Worm (Caenorhabditis elegans) whole organism, L1 larva: Measurements from ENCODE around the gene ZK418.13.

Source experiments
- C04F5.9 ChIP-seq: sonication (generic microtip); optimal IDR thresholded peaks from 2 replicates; lab custom pipeline; 2016; ENCODE audit warnings: missing genetic modification characterization, missing compliant biosample characterization
- C16A3.4 ChIP-seq: fragments of 150-350 bp; optimal IDR thresholded peaks from 2 replicates; lab custom pipeline; 2014; ENCODE audit warnings: missing biosample characterization, missing genetic modification characterization
- C34B4.2 ChIP-seq: sonication (generic microtip); optimal IDR thresholded peaks from 2 replicates; lab custom pipeline; 2017; ENCODE audit warnings: mild to moderate bottlenecking, missing genetic modification characterization, missing compliant biosample characterization
- F16B12.6 ChIP-seq: fragments of 150-350 bp; optimal IDR thresholded peaks from 2 replicates; lab custom pipeline; 2014; ENCODE audit warnings: missing biosample characterization, missing genetic modification characterization
- Y116A8C.19 ChIP-seq: sonication (generic microtip); optimal IDR thresholded peaks from 2 replicates; lab custom pipeline; 2016; ENCODE audit warnings: missing compliant biosample characterization, missing genetic modification characterization, borderline replicate concordance
- alr-1 ChIP-seq: fragments of 200-800 bp; sonication (Bioruptor generic); optimal IDR thresholded peaks from 2 replicates; lab custom pipeline; 2018; ENCODE audit warnings: borderline replicate concordance, mild to moderate bottlenecking, missing genetic modification characterization, missing compliant biosample characterization
- aly-2 ChIP-seq: fragments of 150-350 bp; optimal IDR thresholded peaks from 2 replicates; lab custom pipeline; 2014; ENCODE audit warnings: missing biosample characterization, missing genetic modification characterization
- ama-1 ChIP-seq: fragments of 150-350 bp; optimal IDR thresholded peaks from 2 replicates; lab custom pipeline; 2014
- blmp-1 ChIP-seq: fragments of 150-350 bp; optimal IDR thresholded peaks from 2 replicates; lab custom pipeline; 2014; ENCODE audit warnings: missing biosample characterization, missing genetic modification characterization
- ceh-8 ChIP-seq: fragments of 200-800 bp; sonication (Bioruptor generic); optimal IDR thresholded peaks from 2 replicates; lab custom pipeline; 2018; ENCODE audit warnings: mild to moderate bottlenecking, missing genetic modification characterization, moderate library complexity, missing compliant biosample characterization
- dsc-1 ChIP-seq: sonication (generic microtip); optimal IDR thresholded peaks from 2 replicates; lab custom pipeline; 2016; ENCODE audit warnings: mild to moderate bottlenecking, missing genetic modification characterization, missing compliant biosample characterization
- efl-1 ChIP-seq, 4 experiments: fragments of 150-350 bp; optimal IDR thresholded peaks in 3 of 4; peaks in 1 of 4; 1 replicate in 1 of 4; 2 replicates in 3 of 4; lab custom pipeline; 2014; ENCODE audit warnings: missing biosample characterization in 2 of 4, missing genetic modification characterization in 2 of 4, missing genetic modification reagents in 2 of 4
- efl-3 ChIP-seq: fragments of 200-800 bp; sonication (Bioruptor generic); optimal IDR thresholded peaks from 2 replicates; lab custom pipeline; 2018; ENCODE audit warnings: mild to moderate bottlenecking, missing genetic modification characterization, missing compliant biosample characterization
- egl-13 ChIP-seq: sonication (generic microtip); optimal IDR thresholded peaks from 2 replicates; lab custom pipeline; 2016; ENCODE audit warnings: missing genotype, missing genetic modification reagents, missing genetic modification characterization, missing compliant biosample characterization
- egl-27 ChIP-seq, 2 experiments: fragments of 150-350 bp in 1 of 2; sonication (generic microtip); optimal IDR thresholded peaks; 3 replicates each; lab custom pipeline; 2017 to 2018; ENCODE audit warnings: missing biosample characterization in 2 of 2, missing genetic modification characterization in 2 of 2, missing genetic modification reagents in 2 of 2
- elt-2 ChIP-seq: sonication (generic microtip); optimal IDR thresholded peaks from 2 replicates; lab custom pipeline; 2016; ENCODE audit warnings: missing genetic modification characterization, mild to moderate bottlenecking, inconsistent platforms, missing compliant biosample characterization, missing genetic modification reagents
- ets-5 ChIP-seq: fragments of 200-800 bp; sonication (Bioruptor generic); IDR thresholded peaks from 2 replicates; pipeline ENCODE4 v1.3.6; 2022; ENCODE audit warnings: missing genetic modification characterization, missing compliant biosample characterization
- fkh-10 ChIP-seq: sonication (generic microtip); optimal IDR thresholded peaks from 2 replicates; lab custom pipeline; 2017; ENCODE audit warnings: missing biosample characterization, missing genetic modification reagents, missing genetic modification characterization
- fkh-4 ChIP-seq: sonication (generic microtip); optimal IDR thresholded peaks from 2 replicates; lab custom pipeline; 2016; ENCODE audit warnings: missing compliant biosample characterization, missing genetic modification characterization, borderline replicate concordance
- fkh-8 ChIP-seq: sonication (generic microtip); optimal IDR thresholded peaks from 2 replicates; lab custom pipeline; 2016; ENCODE audit warnings: mild to moderate bottlenecking, missing genetic modification characterization, missing compliant biosample characterization
- fos-1 ChIP-seq: fragments of 150-350 bp; optimal IDR thresholded peaks from 2 replicates; lab custom pipeline; 2014; ENCODE audit warnings: missing biosample characterization, missing genetic modification characterization
- hlh-17 ChIP-seq: fragments of 200-800 bp; sonication (Bioruptor generic); optimal IDR thresholded peaks from 2 replicates; lab custom pipeline; 2018; ENCODE audit warnings: missing genetic modification characterization, mild to moderate bottlenecking, missing compliant biosample characterization, moderate library complexity, borderline replicate concordance
- irx-1 ChIP-seq: sonication (generic microtip); optimal IDR thresholded peaks from 2 replicates; lab custom pipeline; 2016; ENCODE audit warnings: missing genetic modification characterization, missing compliant biosample characterization
- lin-15B ChIP-seq: fragments of 150-350 bp; sonication (generic microtip); optimal IDR thresholded peaks from 3 replicates; lab custom pipeline; 2014; ENCODE audit warnings: missing biosample characterization, missing genetic modification characterization
- lin-35 ChIP-seq, 2 experiments: fragments of 150-350 bp; optimal IDR thresholded peaks; 2 replicates each; lab custom pipeline; 2014; ENCODE audit warnings: missing biosample characterization in 2 of 2, missing genetic modification characterization in 2 of 2, missing genetic modification reagents in 2 of 2
- lin-39 ChIP-seq: fragments of 150-350 bp; optimal IDR thresholded peaks from 2 replicates; lab custom pipeline; 2014; ENCODE audit warnings: missing biosample characterization, missing genetic modification reagents, missing genetic modification characterization
- lir-3 ChIP-seq: sonication (generic microtip); optimal IDR thresholded peaks from 2 replicates; lab custom pipeline; 2016; ENCODE audit warnings: mild to moderate bottlenecking, missing genetic modification characterization, moderate library complexity, missing compliant biosample characterization; ENCODE audit not compliant: poor library complexity
- mab-9 ChIP-seq: fragments of 200-800 bp; sonication (Bioruptor generic); IDR thresholded peaks from 2 replicates; pipeline ENCODE4 v1.3.6; 2022; ENCODE audit warnings: missing genetic modification reagents, missing genetic modification characterization, missing compliant biosample characterization
- mdl-1 ChIP-seq, 2 experiments: fragments of 150-350 bp; optimal IDR thresholded peaks; 2 replicates each; lab custom pipeline; 2014 to 2017; ENCODE audit warnings: missing biosample characterization in 2 of 2, missing genetic modification characterization in 2 of 2, inconsistent platforms in 1 of 2
- mep-1 ChIP-seq: fragments of 150-350 bp; optimal IDR thresholded peaks from 2 replicates; lab custom pipeline; 2014; ENCODE audit warnings: missing biosample characterization, missing genetic modification characterization
- nhr-11 ChIP-seq: fragments of 150-350 bp; optimal IDR thresholded peaks from 2 replicates; lab custom pipeline; 2014; ENCODE audit warnings: missing biosample characterization, missing genetic modification characterization
- nhr-12 ChIP-seq: sonication (generic microtip); optimal IDR thresholded peaks from 2 replicates; lab custom pipeline; 2017; ENCODE audit warnings: missing biosample characterization, missing genetic modification characterization
- nhr-237 ChIP-seq: fragments of 150-350 bp; optimal IDR thresholded peaks from 2 replicates; lab custom pipeline; 2014; ENCODE audit warnings: missing biosample characterization, missing genetic modification characterization
- nhr-47 ChIP-seq: sonication (generic microtip); optimal IDR thresholded peaks from 2 replicates; lab custom pipeline; 2016; ENCODE audit warnings: mild to moderate bottlenecking, missing genetic modification characterization, moderate library complexity, missing compliant biosample characterization
- nhr-77 ChIP-seq: fragments of 150-350 bp; optimal IDR thresholded peaks from 2 replicates; lab custom pipeline; 2014; ENCODE audit warnings: missing biosample characterization, missing genetic modification characterization
- nhr-84 ChIP-seq: sonication (generic microtip); optimal IDR thresholded peaks from 2 replicates; lab custom pipeline; 2017; ENCODE audit warnings: missing biosample characterization, missing genetic modification characterization
- nhr-85 ChIP-seq: sonication (generic microtip); peaks from one replicate; lab custom pipeline; 2016; ENCODE audit warnings: missing genetic modification characterization, inconsistent platforms, missing compliant biosample characterization
- pag-3 ChIP-seq: sonication (generic microtip); optimal IDR thresholded peaks from 2 replicates; lab custom pipeline; 2017; ENCODE audit warnings: missing genetic modification characterization, mild to moderate bottlenecking, missing compliant biosample characterization, antibody characterized with exemption, borderline replicate concordance; ENCODE audit not compliant: insufficient read depth
- pax-3 ChIP-seq: fragments of 200-800 bp; sonication (Bioruptor generic); optimal IDR thresholded peaks from 2 replicates; lab custom pipeline; 2018; ENCODE audit warnings: mild to moderate bottlenecking, missing genetic modification characterization, moderate library complexity, missing compliant biosample characterization
- pqm-1 ChIP-seq: sonication (generic microtip); optimal IDR thresholded peaks from 3 replicates; lab custom pipeline; 2017; ENCODE audit warnings: missing biosample characterization, missing genetic modification characterization
- snpc-4 ChIP-seq: fragments of 150-350 bp; optimal IDR thresholded peaks from 2 replicates; lab custom pipeline; 2014; ENCODE audit warnings: missing biosample characterization, missing genetic modification characterization
- snu-23 ChIP-seq: sonication (generic microtip); optimal IDR thresholded peaks from 2 replicates; lab custom pipeline; 2016; ENCODE audit warnings: missing genetic modification characterization, missing compliant biosample characterization
- sptf-1 ChIP-seq: fragments of 150-350 bp; optimal IDR thresholded peaks from 2 replicates; lab custom pipeline; 2014; ENCODE audit warnings: missing biosample characterization, missing genetic modification characterization
- swsn-7 ChIP-seq: sonication (generic microtip); optimal IDR thresholded peaks from 2 replicates; lab custom pipeline; 2016; ENCODE audit warnings: missing genetic modification characterization, missing compliant biosample characterization
- tlp-1 ChIP-seq: fragments of 150-350 bp; optimal IDR thresholded peaks from 2 replicates; lab custom pipeline; 2014; ENCODE audit warnings: missing biosample characterization, missing genetic modification characterization
- unc-130 ChIP-seq: fragments of 150-350 bp; optimal IDR thresholded peaks from 2 replicates; lab custom pipeline; 2017; ENCODE audit warnings: missing biosample characterization, missing genetic modification characterization, inconsistent platforms
- unc-30 ChIP-seq: sonication (generic microtip); optimal IDR thresholded peaks from 2 replicates; lab custom pipeline; 2017; ENCODE audit warnings: missing biosample characterization, missing genetic modification characterization
- unc-62 ChIP-seq: fragments of 150-350 bp; optimal IDR thresholded peaks from 2 replicates; lab custom pipeline; 2014; ENCODE audit warnings: missing biosample characterization, missing genetic modification reagents, missing genetic modification characterization
- unc-86 ChIP-seq: sonication (generic microtip); optimal IDR thresholded peaks from 2 replicates; lab custom pipeline; 2016; ENCODE audit warnings: missing genetic modification characterization, missing compliant biosample characterization
- vab-15 ChIP-seq: sonication (generic microtip); optimal IDR thresholded peaks from 2 replicates; lab custom pipeline; 2017; ENCODE audit warnings: missing genotype, mild to moderate bottlenecking, missing genetic modification characterization, missing compliant biosample characterization
- xbp-1 ChIP-seq: sonication (generic microtip); optimal IDR thresholded peaks from 2 replicates; lab custom pipeline; 2016; ENCODE audit warnings: missing genetic modification characterization, missing compliant biosample characterization
- zag-1 ChIP-seq: fragments of 150-350 bp; optimal IDR thresholded peaks from 2 replicates; lab custom pipeline; 2014; ENCODE audit warnings: missing biosample characterization, missing genetic modification characterization
- ztf-11 ChIP-seq, 2 experiments: sonication (generic microtip); optimal IDR thresholded peaks; 2 replicates each; lab custom pipeline; 2016 to 2017; ENCODE audit warnings: missing genetic modification characterization in 2 of 2, missing biosample characterization in 1 of 2, missing compliant biosample characterization in 1 of 2

ZK418.13 gene

ce11 chrIII:7068520-7069113 lies 7.7 kb downstream of the ZK418.13 start, which contains the start of the genes ubc-18 and R01H2.8 (continued):
- no peak for TF ChIP-seq Y116A8C.19 (tag; lab: Kevin White, UChicago)
- no peak for TF ChIP-seq lin-39 (tag; lab: Kevin White, UChicago)
- peak; percentile 93 to 97 for TF ChIP-seq lin-35 (GFP tag; optimal IDR thresholded peaks at IDR 0.05; lab: Kevin White, UChicago)
- no peak for TF ChIP-seq hlh-17 (GFP tag; lab: Kevin White, UChicago)
- TF ChIP-seq mep-1 (tag; lab: Kevin White, UChicago), result peak; percentile 62
- TF ChIP-seq fos-1 (tag; lab: Kevin White, UChicago), result no peak
- TF ChIP-seq elt-2 (tag; lab: Kevin White, UChicago), result no peak
- no peak for TF ChIP-seq sptf-1 (tag; lab: Kevin White, UChicago)
- TF ChIP-seq C34B4.2 (tag; lab: Kevin White, UChicago), result no peak
- TF ChIP-seq vab-15 (tag; lab: Kevin White, UChicago), result no peak
- TF ChIP-seq xbp-1 (tag; lab: Kevin White, UChicago), result peak; percentile 42
- TF ChIP-seq lin-15B (tag; lab: Kevin White, UChicago), result no peak
- no peak for TF ChIP-seq dsc-1
- TF ChIP-seq nhr-11 (tag; lab: Kevin White, UChicago), result no peak
- no peak for TF ChIP-seq ztf-11 (tag; optimal IDR thresholded peaks at IDR 0.05; lab: Kevin White, UChicago)
- peak; percentile 23 for TF ChIP-seq blmp-1 (tag; lab: Kevin White, UChicago)
- no peak for TF ChIP-seq egl-13 (tag; lab: Kevin White, UChicago)
- peak; percentile 57 for TF ChIP-seq nhr-47
- TF ChIP-seq unc-86 (tag; lab: Kevin White, UChicago), result no peak
- peak in 1 of 2 experiments; percentile 38 for TF ChIP-seq mdl-1 (tag; optimal IDR thresholded peaks at IDR 0.05; lab: Kevin White, UChicago)
- TF ChIP-seq lir-3 (tag; lab: Kevin White, UChicago), result peak; percentile 11
- TF ChIP-seq nhr-84, result no peak
- no peak for TF ChIP-seq pqm-1
- no peak for TF ChIP-seq nhr-12 (tag; lab: Kevin White, UChicago)
- TF ChIP-seq unc-130, result peak; percentile 45
- TF ChIP-seq efl-1 (optimal IDR thresholded peaks at IDR 0.05; lab: Kevin White, UChicago), result peak; percentile 90 to 94
- TF ChIP-seq efl-1 (GFP tag; optimal IDR thresholded peaks at IDR 0.05 in 1 of 2; lab: Kevin White, UChicago), result peak; percentile 93 to 99
- TF ChIP-seq fkh-10 (GFP tag; lab: Kevin White, UChicago), result no peak
- TF ChIP-seq nhr-85 (tag; lab: Kevin White, UChicago), result peak; percentile 57
- no peak for TF ChIP-seq pag-3
- TF ChIP-seq F16B12.6 (tag; lab: Kevin White, UChicago), result peak; percentile 88
- TF ChIP-seq fkh-8 (tag; lab: Kevin White, UChicago), result peak; percentile 34
- TF ChIP-seq snpc-4 (tag; lab: Kevin White, UChicago), result no peak
- TF ChIP-seq egl-27 (tag; optimal IDR thresholded peaks at IDR 0.05; lab: Kevin White, UChicago), result no peak
- no peak for TF ChIP-seq nhr-77
- no peak for TF ChIP-seq zag-1 (tag; lab: Kevin White, UChicago)
- TF ChIP-seq C16A3.4 (tag; lab: Kevin White, UChicago), result peak; percentile 46
- TF ChIP-seq efl-3 (GFP tag; lab: Kevin White, UChicago), result no peak
- TF ChIP-seq unc-30 (tag; lab: Kevin White, UChicago), result no peak
- no peak for TF ChIP-seq C04F5.9 (tag; lab: Kevin White, UChicago)
- no peak for TF ChIP-seq unc-62 (GFP tag; lab: Kevin White, UChicago)
- peak; percentile 2 for TF ChIP-seq aly-2 (tag; lab: Kevin White, UChicago)
- TF ChIP-seq tlp-1 (tag; lab: Kevin White, UChicago), result no peak
- no peak for TF ChIP-seq ceh-8 (GFP tag; lab: Kevin White, UChicago)
- TF ChIP-seq mab-9 (GFP tag; lab: Robert Waterston, UW), result no peak
- no peak for TF ChIP-seq alr-1 (tag; lab: Kevin White, UChicago)
- TF ChIP-seq nhr-237 (tag; lab: Kevin White, UChicago), result no peak
- no peak for TF ChIP-seq irx-1 (tag; lab: Kevin White, UChicago)
- no peak for TF ChIP-seq ets-5
- TF ChIP-seq swsn-7 (tag; lab: Kevin White, UChicago), result peak; percentile 32
- TF ChIP-seq fkh-4 (tag; lab: Kevin White, UChicago), result no peak
- peak; percentile 68 for TF ChIP-seq snu-23 (GFP tag; lab: Kevin White, UChicago)
- no peak for TF ChIP-seq pax-3
- no peak for TF ChIP-seq ama-1 (lab: Kevin White, UChicago)
